Fruit fly (Drosophila melanogaster): ENCODE measurements around the gene CG2961.

DNA sequence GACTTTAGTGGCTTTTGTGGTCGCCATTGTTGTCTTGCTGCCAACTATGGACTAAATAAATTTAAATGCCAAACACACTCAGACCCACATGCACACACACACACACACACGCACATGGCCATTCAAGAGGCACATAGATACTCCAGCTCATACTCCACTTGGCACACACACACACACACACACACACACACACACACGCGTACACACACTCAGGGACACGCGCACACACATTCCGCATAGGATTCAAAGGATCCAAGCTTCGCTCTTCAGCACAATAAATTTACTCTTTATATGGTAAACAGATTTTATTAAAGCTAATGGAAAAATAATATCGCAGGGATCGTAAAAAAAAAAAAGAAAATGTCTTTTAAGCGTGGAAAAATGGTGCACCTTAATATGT is 50.0 kb downstream of the CG2961 start:
- TF ChIP-seq psq (optimal IDR thresholded peaks at IDR 0.05) (no peak), h (optimal IDR thresholded peaks at IDR 0.05) (no peak), Myc (optimal IDR thresholded peaks at IDR 0.05) (no peak), ttk (optimal IDR thresholded peaks at IDR 0.05) (no peak), insv (optimal IDR thresholded peaks at IDR 0.05) (no peak), Sin3A (optimal IDR thresholded peaks at IDR 0.05) (no peak)

Measured in Kc167 (cell line).